Fruit fly (Drosophila melanogaster) whole organism, larva: ENCODE data around the gene CG18808.

Experiments
- noc ChIP-seq: fragments of 200-800 bp; sonication (Bioruptor generic); optimal IDR thresholded peaks from 3 replicates; lab custom pipeline; 2019; ENCODE audit warnings: missing biosample characterization, mild to moderate bottlenecking, missing genetic modification characterization, moderate library complexity

Gene CG18808

DNA sequence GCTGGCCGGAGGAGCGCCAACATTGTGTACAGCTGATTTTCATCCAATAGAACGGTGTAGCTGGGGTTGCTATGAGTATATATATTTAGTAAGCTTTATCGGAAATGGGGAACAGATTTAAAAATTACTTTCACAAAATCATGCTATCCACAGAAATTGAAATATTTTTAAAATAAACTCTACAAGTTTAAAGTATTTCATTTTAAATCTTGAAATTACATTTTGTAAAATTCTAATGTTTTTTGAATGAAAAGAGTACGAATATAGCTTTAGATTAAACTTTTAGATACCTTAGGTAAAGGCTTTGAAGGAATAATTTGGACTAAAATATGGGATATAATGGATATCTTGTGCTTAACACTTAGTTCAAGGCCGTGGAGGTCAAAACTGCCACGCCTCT lies at the start of gene CG18808:
TSS of gene CG18808 (minus strand) at position 101 of the 400 bp plus-strand sequence.
- no peak for TF ChIP-seq noc (tag; lab: Kevin White, UChicago)

DNA sequence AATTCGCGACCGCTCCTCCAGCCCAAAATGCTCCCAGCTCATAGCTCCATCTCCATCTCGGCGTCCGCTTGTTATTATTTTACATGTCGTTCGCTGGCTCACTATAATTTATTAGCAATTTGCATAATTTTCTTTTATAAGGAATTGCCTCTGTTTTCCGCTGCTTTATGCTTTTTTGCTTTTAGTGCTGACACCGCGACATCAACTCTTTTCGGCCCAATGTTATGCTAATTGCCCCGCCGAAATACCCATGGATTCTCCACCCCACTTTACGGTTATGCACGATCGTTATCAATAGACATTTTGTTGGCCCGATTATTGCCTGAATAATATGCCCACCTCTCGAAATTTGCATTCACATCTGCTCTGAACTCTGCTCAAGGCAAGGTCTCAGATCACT lies 48.0 kb upstream of the CG18808 start:
- no peak for TF ChIP-seq noc (tag; lab: Kevin White, UChicago)

dm6 chr3L:4854153-4854552 lies 46.9 kb upstream of the CG18808 start:
- TF ChIP-seq noc (tag; lab: Kevin White, UChicago), result no peak

- no peak for TF ChIP-seq noc (tag; lab: Kevin White, UChicago)
These were observed 45.9 kb upstream of the CG18808 start for dm6 chr3L:4853070-4853469.

- TF ChIP-seq noc (tag; lab: Kevin White, UChicago), result peak; percentile 11
These were observed 45.3 kb upstream of the CG18808 start, which contains the start of gene CG32237 for dm6 chr3L:4852411-4853050. TSS of gene CG32237 (minus strand) at chr3L:4852461.

DNA sequence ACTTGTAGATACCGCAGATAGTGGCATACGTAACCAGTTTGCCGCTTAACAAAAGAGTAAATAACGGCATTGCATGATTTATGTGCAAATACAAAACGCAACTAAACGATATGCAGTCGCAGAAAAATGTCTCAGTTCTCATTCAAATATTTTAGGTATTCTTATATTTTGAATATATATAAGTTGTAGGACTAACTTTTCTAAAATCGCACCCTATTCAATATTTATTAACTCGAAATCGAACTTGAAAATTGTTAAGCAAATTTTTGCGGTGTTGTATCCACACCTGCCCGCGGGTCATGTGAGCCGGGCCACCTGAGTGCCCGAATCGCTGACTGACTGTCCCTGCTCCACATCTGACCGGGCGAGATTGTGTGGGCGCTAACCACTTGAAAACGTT lies 40.9 kb upstream of the CG18808 start:
- no peak for TF ChIP-seq noc (tag; lab: Kevin White, UChicago)

DNA sequence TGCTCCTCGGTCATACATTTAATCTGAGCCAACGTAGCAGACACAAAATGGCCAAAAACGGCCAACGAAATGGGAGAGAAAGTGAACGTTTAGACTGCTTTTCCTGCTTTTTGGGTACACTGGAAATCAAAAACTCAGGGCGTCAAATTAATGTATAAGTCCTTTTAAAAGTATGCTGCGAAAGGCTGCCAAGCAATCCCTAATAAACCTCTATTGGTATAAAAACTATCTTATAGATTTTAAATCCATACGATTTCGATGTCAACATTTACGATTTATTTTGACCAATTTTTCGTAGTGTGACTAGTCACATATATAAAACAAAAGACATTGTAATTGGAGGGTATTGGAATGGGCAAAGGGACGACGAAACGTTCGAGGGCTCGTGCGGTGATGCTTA lies 37.6 kb upstream of the CG18808 start:
- no peak for TF ChIP-seq noc (tag; lab: Kevin White, UChicago)

- no peak for TF ChIP-seq noc (tag; lab: Kevin White, UChicago)
These were observed 36.2 kb upstream of the CG18808 start for dm6 chr3L:4843428-4843827.

DNA sequence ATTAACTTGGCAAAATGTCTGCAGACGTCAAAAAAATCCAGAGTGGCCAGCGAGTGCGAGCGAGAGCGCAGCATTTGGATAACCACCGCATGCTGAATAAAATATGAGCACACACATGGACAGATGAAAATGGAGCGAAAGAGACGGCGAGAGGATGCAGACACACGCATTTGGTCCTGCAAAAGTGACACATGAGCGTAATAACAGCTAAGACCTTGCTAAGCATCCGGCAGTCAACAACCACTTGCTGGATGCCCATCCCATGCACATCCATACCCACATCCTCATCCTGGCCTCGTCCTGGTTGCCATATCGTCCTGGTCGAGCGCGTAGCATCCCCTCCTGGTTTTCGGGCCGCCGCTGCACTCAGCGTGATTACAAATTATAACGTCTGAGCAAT lies 35.5 kb upstream of the CG18808 start:
- no peak for TF ChIP-seq noc (tag; lab: Kevin White, UChicago)

dm6 chr3L:4840039-4840939 lies 33.1 kb upstream of the CG18808 start, which contains the start of gene CG13707:
TSS of gene CG13707 (minus strand) at chr3L:4840108.
- no peak for TF ChIP-seq noc (tag; lab: Kevin White, UChicago)

- TF ChIP-seq noc (tag; lab: Kevin White, UChicago), result no peak
These were observed 29.1 kb upstream of the CG18808 start for dm6 chr3L:4836353-4836752.

DNA sequence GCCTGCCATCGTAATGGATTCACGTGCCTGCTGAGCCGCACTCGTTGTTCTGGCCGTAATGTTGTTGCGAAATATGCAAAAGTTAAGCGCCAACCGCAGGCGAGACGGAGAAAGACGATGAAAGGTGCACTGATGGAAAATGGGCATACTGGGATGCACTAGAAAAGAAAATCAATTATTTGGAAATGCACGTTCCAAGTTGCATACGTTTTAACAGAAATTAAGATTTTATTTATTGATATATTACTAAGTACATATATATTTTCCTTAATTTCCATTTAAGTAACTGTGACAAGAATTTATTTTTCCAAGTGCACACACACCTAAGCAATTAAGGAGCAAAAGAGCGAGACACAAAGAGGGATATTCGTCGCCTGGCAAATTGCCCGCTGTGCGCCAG lies 27.8 kb upstream of the CG18808 start:
- no peak for TF ChIP-seq noc (tag; lab: Kevin White, UChicago)

dm6 chr3L:4833491-4833890 lies 26.3 kb upstream of the CG18808 start, which contains the start of gene CG13708:
TSS of gene CG13708 (minus strand) at chr3L:4833591.
- no peak for TF ChIP-seq noc (tag; lab: Kevin White, UChicago)

DNA sequence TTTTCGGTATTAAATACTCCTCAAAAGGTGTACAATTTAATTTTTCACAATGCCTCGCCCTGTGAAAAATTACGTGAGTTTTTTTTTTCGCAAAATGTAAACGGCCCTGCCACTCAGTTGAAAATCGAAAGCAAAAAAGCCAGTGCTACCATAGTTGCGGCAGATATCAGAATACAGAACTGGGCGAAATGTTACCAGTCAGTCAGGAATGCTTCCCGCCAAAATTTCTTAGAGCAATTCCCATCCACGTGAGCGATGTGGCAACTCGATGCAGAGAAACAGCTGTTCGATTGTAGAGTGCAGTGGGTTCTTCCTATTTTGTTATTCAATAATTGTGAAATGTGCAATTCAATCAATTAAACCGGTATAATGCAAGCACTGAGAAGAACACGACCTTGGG lies 18.4 kb upstream of the CG18808 start, which contains the start of the genes Dhc64C and LeuRS-m:
TSS of gene Dhc64C (minus strand) at position 104 of the 400 bp plus-strand sequence.
TSS of gene LeuRS-m (plus strand) at position 270 of the 400 bp plus-strand sequence.
- TF ChIP-seq noc (tag; lab: Kevin White, UChicago), result no peak

- TF ChIP-seq noc (tag; lab: Kevin White, UChicago), result peak; percentile 92
These were observed 17.3 kb upstream of the CG18808 start for dm6 chr3L:4824356-4825138.
